Worm (Caenorhabditis elegans) whole organism, L2 larva: ENCODE measurements around the gene srxa-13.

ENCODE experiments used
- F13H6.1 ChIP-seq: sonication (generic microtip); optimal IDR thresholded peaks from 2 replicates; lab custom pipeline; 2016; ENCODE audit warnings: missing genetic modification characterization, missing compliant biosample characterization
- nhr-11 ChIP-seq: fragments of 150-350 bp; optimal IDR thresholded peaks from 2 replicates; lab custom pipeline; 2014; ENCODE audit warnings: missing biosample characterization, missing genetic modification characterization
- nhr-129 ChIP-seq: fragments of 150-350 bp; optimal IDR thresholded peaks from 2 replicates; lab custom pipeline; 2014; ENCODE audit warnings: missing biosample characterization, missing genetic modification characterization
- nhr-237 ChIP-seq: fragments of 150-350 bp; optimal IDR thresholded peaks from 2 replicates; lab custom pipeline; 2014; ENCODE audit warnings: missing biosample characterization, missing genetic modification characterization
- unc-39 ChIP-seq: fragments of 150-350 bp; optimal IDR thresholded peaks from 2 replicates; lab custom pipeline; 2014; ENCODE audit warnings: missing biosample characterization, missing genetic modification characterization
- zag-1 ChIP-seq: fragments of 150-350 bp; optimal IDR thresholded peaks from 2 replicates; lab custom pipeline; 2014; ENCODE audit warnings: missing biosample characterization, missing genetic modification characterization

DNA sequence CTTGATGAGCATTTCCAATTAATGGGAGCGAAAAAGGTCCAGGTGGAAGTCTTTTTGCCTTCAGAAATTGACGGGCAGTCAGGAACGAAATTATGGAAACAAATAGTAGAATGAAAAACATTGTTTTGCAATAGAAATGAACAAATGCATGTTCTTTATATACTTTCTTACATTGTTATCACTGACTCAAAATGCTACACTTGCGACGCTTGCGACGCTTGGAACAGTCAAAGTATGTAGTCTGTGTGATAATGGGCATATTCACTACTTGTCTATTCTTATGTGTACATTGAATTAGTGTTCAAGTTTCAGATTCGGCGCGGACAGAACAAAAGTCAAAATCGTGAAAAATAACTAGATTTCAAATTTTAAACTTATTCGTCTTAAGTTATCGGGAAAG is 31.2 kb upstream of the srxa-13 start, which contains the start of gene cyp-35C1:
- TF ChIP-seq nhr-11 (no peak), nhr-237 (tag; lab: Kevin White, UChicago) (no peak), F13H6.1 (no peak), zag-1 (tag; lab: Kevin White, UChicago) (no peak), nhr-129 (no peak), unc-39 (tag; lab: Kevin White, UChicago) (no peak)
